Worm (Caenorhabditis elegans) whole organism, L4/young adult: ENCODE data around the gene lurp-1.

Experiments
- W03F9.2 ChIP-seq: fragments of 150-350 bp; optimal IDR thresholded peaks from 2 replicates; lab custom pipeline; 2014; ENCODE audit warnings: missing biosample characterization, missing genetic modification characterization
- dao-5 ChIP-seq: sonication (generic microtip); optimal IDR thresholded peaks from 2 replicates; lab custom pipeline; 2016; ENCODE audit warnings: missing genotype, missing genetic modification characterization, moderate library complexity, missing compliant biosample characterization
- him-1 ChIP-seq: sonication (generic microtip); optimal IDR thresholded peaks from 2 replicates; lab custom pipeline; 2016; ENCODE audit warnings: missing genotype, missing genetic modification reagents, missing genetic modification characterization, missing compliant biosample characterization

DNA sequence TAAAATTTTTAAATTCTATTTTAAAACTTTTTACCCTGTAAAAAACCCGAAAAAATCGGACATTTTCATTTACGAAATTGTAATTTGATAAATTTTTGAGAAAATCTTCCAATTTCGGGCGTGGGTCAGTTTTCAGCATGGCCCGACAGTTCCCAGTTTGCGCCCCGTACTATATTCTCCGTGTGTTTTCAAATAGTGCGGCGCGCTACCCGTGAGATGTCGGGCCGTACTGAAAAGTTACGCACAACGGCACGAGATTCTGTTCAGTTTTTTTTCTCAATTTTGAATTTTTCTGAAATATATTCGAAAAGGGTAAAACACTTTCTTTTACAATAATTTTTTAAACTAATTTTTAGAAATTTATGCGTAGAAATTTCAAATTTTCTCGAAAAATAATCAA, 33.7 kb upstream of the lurp-1 start:
- TF ChIP-seq W03F9.2 (tag; lab: Kevin White, UChicago) (no peak), dao-5 (tag; lab: Kevin White, UChicago) (no peak), him-1 (tag; lab: Kevin White, UChicago) (no peak)
